Worm (Caenorhabditis elegans) whole organism, early embryonic: Measurements from ENCODE around the gene dkf-2.

ENCODE experiments used
- B0310.2 ChIP-seq: sonication (generic microtip); optimal IDR thresholded peaks from 2 replicates; lab custom pipeline; 2016; ENCODE audit warnings: mild to moderate bottlenecking, missing genetic modification characterization, missing compliant biosample characterization
- F13C5.2 ChIP-seq: sonication (generic microtip); optimal IDR thresholded peaks from 2 replicates; lab custom pipeline; 2017; ENCODE audit warnings: mild to moderate bottlenecking, missing genetic modification characterization, inconsistent platforms, missing compliant biosample characterization
- aly-1 ChIP-seq: sonication (generic microtip); optimal IDR thresholded peaks from 2 replicates; lab custom pipeline; 2016; ENCODE audit warnings: missing genetic modification characterization, missing compliant biosample characterization
- ama-1 ChIP-seq: fragments of 150-350 bp; optimal IDR thresholded peaks from 2 replicates; lab custom pipeline; 2014
- ceh-13 ChIP-seq: fragments of 200-800 bp; sonication (Bioruptor generic); optimal IDR thresholded peaks from 2 replicates; lab custom pipeline; 2018; ENCODE audit warnings: mild to moderate bottlenecking, missing genetic modification characterization, missing compliant biosample characterization
- ceh-36 ChIP-seq: sonication (generic microtip); optimal IDR thresholded peaks from 2 replicates; lab custom pipeline; 2016; ENCODE audit warnings: missing genetic modification characterization, inconsistent platforms, missing compliant biosample characterization
- ets-7 ChIP-seq: sonication (generic microtip); optimal IDR thresholded peaks from 2 replicates; lab custom pipeline; 2016; ENCODE audit warnings: missing genotype, missing genetic modification characterization, missing compliant biosample characterization
- flt-1 ChIP-seq: fragments of 200-800 bp; sonication (Bioruptor generic); IDR thresholded peaks from 2 replicates; pipeline ENCODE4 v1.3.6; 2022; ENCODE audit warnings: missing genetic modification characterization, missing compliant biosample characterization
- hmbx-1 ChIP-seq: sonication (generic microtip); optimal IDR thresholded peaks from 2 replicates; lab custom pipeline; 2016; ENCODE audit warnings: mild to moderate bottlenecking, missing genetic modification characterization, missing compliant biosample characterization
- hmg-4 ChIP-seq: fragments of 200-800 bp; sonication (Bioruptor generic); optimal IDR thresholded peaks from 2 replicates; lab custom pipeline; 2018; ENCODE audit warnings: mild to moderate bottlenecking, missing genetic modification characterization, missing compliant biosample characterization
- hnd-1 ChIP-seq: sonication (generic microtip); optimal IDR thresholded peaks from 2 replicates; lab custom pipeline; 2016; ENCODE audit warnings: missing genetic modification characterization, missing compliant biosample characterization
- pes-1 ChIP-seq: fragments of 200-800 bp; sonication (Bioruptor generic); IDR thresholded peaks from 2 replicates; pipeline ENCODE4 v1.3.6; 2022; ENCODE audit warnings: missing genetic modification reagents, missing genetic modification characterization, missing compliant biosample characterization
- scrt-1 ChIP-seq: fragments of 200-800 bp; sonication (Bioruptor generic); IDR thresholded peaks from 2 replicates; pipeline ENCODE4 v1.3.6; 2022; ENCODE audit warnings: missing genetic modification characterization, missing compliant biosample characterization
- sea-1 ChIP-seq: fragments of 200-800 bp; sonication (Bioruptor generic); conservative IDR thresholded peaks from 2 replicates; pipeline ENCODE4 v1.3.6; 2022; ENCODE audit warnings: missing genetic modification characterization, missing compliant biosample characterization
- tbx-11 ChIP-seq: fragments of 200-800 bp; sonication (Bioruptor generic); IDR thresholded peaks from 2 replicates; pipeline ENCODE4 v1.3.6; 2022; ENCODE audit warnings: missing genetic modification characterization, missing compliant biosample characterization
- tbx-37 ChIP-seq: fragments of 200-800 bp; sonication (Bioruptor generic); conservative IDR thresholded peaks from 2 replicates; pipeline ENCODE4 v1.3.6; 2022; ENCODE audit warnings: missing genetic modification reagents, missing genetic modification characterization, missing compliant biosample characterization
- tra-4 ChIP-seq: sonication (generic microtip); optimal IDR thresholded peaks from 2 replicates; lab custom pipeline; 2017; ENCODE audit warnings: missing genetic modification characterization, missing compliant biosample characterization

dkf-2 gene

ce11 chrV:16725955-16726354 lies 21.5 kb upstream of the dkf-2 start:
- TF ChIP-seq ceh-36 (tag; lab: Kevin White, UChicago) (no peak), F13C5.2 (no peak), B0310.2 (tag; lab: Kevin White, UChicago) (no peak), aly-1 (tag; lab: Kevin White, UChicago) (no peak), tra-4 (tag; lab: Kevin White, UChicago) (no peak), hmg-4 (GFP tag; lab: Kevin White, UChicago) (no peak), hmbx-1 (tag; lab: Kevin White, UChicago) (no peak), ama-1 (lab: Kevin White, UChicago) (no peak), sea-1 (GFP tag; lab: Robert Waterston, UW) (no peak), ets-7 (tag; lab: Kevin White, UChicago) (no peak), hnd-1 (tag; lab: Kevin White, UChicago) (no peak), tbx-37 (GFP tag; lab: Robert Waterston, UW) (no peak), pes-1 (GFP tag; lab: Robert Waterston, UW) (no peak), tbx-11 (GFP tag; lab: Robert Waterston, UW) (no peak), ceh-13 (GFP tag; lab: Kevin White, UChicago) (no peak), scrt-1 (no peak), flt-1 (no peak)

- TF ChIP-seq flt-1 (no peak), sea-1 (GFP tag; lab: Robert Waterston, UW) (no peak), ceh-36 (tag; lab: Kevin White, UChicago) (no peak), B0310.2 (tag; lab: Kevin White, UChicago) (no peak), ceh-13 (GFP tag; lab: Kevin White, UChicago) (no peak), aly-1 (tag; lab: Kevin White, UChicago) (no peak), tbx-37 (GFP tag; lab: Robert Waterston, UW) (no peak), F13C5.2 (no peak), ama-1 (lab: Kevin White, UChicago) (no peak), tbx-11 (GFP tag; lab: Robert Waterston, UW) (no peak)
These were observed 20.5 kb upstream of the dkf-2 start, which contains the start of gene T25E12.14 for ce11 chrV:16726915-16727314. Gene T25E12.14 (plus strand): TSS chrV:16727215.

ce11 chrV:16728431-16728830 lies 19.0 kb upstream of the dkf-2 start, which contains the start of gene fbxa-127:
Gene fbxa-127 (plus strand): TSS chrV:16728731.
- TF ChIP-seq tbx-37 (GFP tag; lab: Robert Waterston, UW): no peak
- TF ChIP-seq aly-1 (tag; lab: Kevin White, UChicago): no peak
- TF ChIP-seq ceh-13 (GFP tag; lab: Kevin White, UChicago): no peak
- TF ChIP-seq ama-1 (lab: Kevin White, UChicago): no peak

ce11 chrV:16729961-16730360 lies 17.5 kb upstream of the dkf-2 start, which contains the start of gene srz-99:
Gene srz-99 (plus strand): TSS chrV:16730261.
- TF ChIP-seq hnd-1 (tag; lab: Kevin White, UChicago) (no peak), ceh-36 (tag; lab: Kevin White, UChicago) (no peak), F13C5.2 (no peak), tra-4 (tag; lab: Kevin White, UChicago) (no peak), ama-1 (lab: Kevin White, UChicago) (no peak), flt-1 (no peak), hmbx-1 (tag; lab: Kevin White, UChicago) (no peak), tbx-11 (GFP tag; lab: Robert Waterston, UW) (no peak), tbx-37 (GFP tag; lab: Robert Waterston, UW) (no peak), sea-1 (GFP tag; lab: Robert Waterston, UW) (no peak), pes-1 (GFP tag; lab: Robert Waterston, UW) (no peak), aly-1 (tag; lab: Kevin White, UChicago) (no peak), B0310.2 (tag; lab: Kevin White, UChicago) (no peak), ets-7 (tag; lab: Kevin White, UChicago) (no peak), ceh-13 (GFP tag; lab: Kevin White, UChicago) (no peak), hmg-4 (GFP tag; lab: Kevin White, UChicago) (no peak)

- TF ChIP-seq scrt-1 (no peak), B0310.2 (tag; lab: Kevin White, UChicago) (no peak), hmg-4 (GFP tag; lab: Kevin White, UChicago) (no peak), F13C5.2 (no peak), ceh-36 (tag; lab: Kevin White, UChicago) (no peak), flt-1 (no peak), tbx-37 (GFP tag; lab: Robert Waterston, UW) (no peak)
These were observed 15.8 kb upstream of the dkf-2 start, which contains the start of gene srz-100 for ce11 chrV:16731600-16731999. Gene srz-100 (plus strand): TSS chrV:16731900.

- no peak for TF ChIP-seq tbx-37 (GFP tag; lab: Robert Waterston, UW)
- no peak for TF ChIP-seq ceh-36 (tag; lab: Kevin White, UChicago)
- TF ChIP-seq flt-1: no peak
- no peak for TF ChIP-seq ets-7 (tag; lab: Kevin White, UChicago)
- TF ChIP-seq B0310.2 (tag; lab: Kevin White, UChicago): no peak
- TF ChIP-seq aly-1 (tag; lab: Kevin White, UChicago): no peak
- no peak for TF ChIP-seq ama-1 (lab: Kevin White, UChicago)
- TF ChIP-seq pes-1 (GFP tag; lab: Robert Waterston, UW): no peak
- TF ChIP-seq sea-1 (GFP tag; lab: Robert Waterston, UW): no peak
- TF ChIP-seq hnd-1 (tag; lab: Kevin White, UChicago): no peak
- TF ChIP-seq hmg-4 (GFP tag; lab: Kevin White, UChicago): no peak
- no peak for TF ChIP-seq tbx-11 (GFP tag; lab: Robert Waterston, UW)
- TF ChIP-seq F13C5.2: no peak
- no peak for TF ChIP-seq hmbx-1 (tag; lab: Kevin White, UChicago)
- TF ChIP-seq ceh-13 (GFP tag; lab: Kevin White, UChicago): no peak
- no peak for TF ChIP-seq scrt-1
These were observed 13.7 kb upstream of the dkf-2 start, which contains the start of gene T25E12.16 for ce11 chrV:16733681-16734080. Gene T25E12.16 (minus strand): TSS chrV:16733781.

ce11 chrV:16735518-16735917 lies 11.9 kb upstream of the dkf-2 start, which contains the start of the genes clec-38 and clec-34:
Gene clec-38 (minus strand): TSS chrV:16735618.
Gene clec-34 (plus strand): TSS chrV:16735765.
- TF ChIP-seq F13C5.2 (no peak), flt-1 (no peak), ets-7 (tag; lab: Kevin White, UChicago) (no peak), pes-1 (GFP tag; lab: Robert Waterston, UW) (no peak), hmg-4 (GFP tag; lab: Kevin White, UChicago) (no peak), hnd-1 (tag; lab: Kevin White, UChicago) (no peak), tra-4 (tag; lab: Kevin White, UChicago) (no peak), ceh-36 (tag; lab: Kevin White, UChicago) (no peak), tbx-11 (GFP tag; lab: Robert Waterston, UW) (no peak)
